Worm (Caenorhabditis elegans): ENCODE measurements around the gene K04H4.5.
A peak's percentile ranks its signal among the peaks of the same experiment; 100 is the strongest.

K04H4.5 gene

DNA sequence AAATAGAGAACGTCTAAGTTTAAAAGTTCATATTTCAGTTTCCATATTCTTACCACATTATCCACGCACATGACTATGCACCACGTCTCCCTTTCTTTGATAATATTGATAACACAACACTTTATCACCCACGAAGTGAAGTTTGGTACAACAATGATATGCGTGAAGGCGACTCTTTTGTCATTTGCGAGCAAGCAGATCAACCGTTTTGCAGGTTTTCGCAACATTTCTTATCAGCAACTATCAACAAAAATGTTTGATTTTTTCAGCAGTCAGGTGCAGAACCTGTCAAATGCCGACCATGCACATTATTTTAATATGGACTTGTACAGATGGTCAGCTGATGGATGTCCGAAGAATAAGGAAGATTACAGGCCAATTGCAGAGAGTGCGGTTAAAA, 32.6 kb upstream of the K04H4.5 start (continued):
- TF ChIP-seq zip-11 (GFP tag; IDR thresholded peaks at IDR 0.05) (no peak), snpc-4 (tag; optimal IDR thresholded peaks at IDR 0.05) (no peak), nhr-102 (tag; optimal IDR thresholded peaks at IDR 0.05) (peak; percentile 2), mxl-3 (GFP tag; optimal IDR thresholded peaks at IDR 0.05) (peak; percentile 63), lin-1 (GFP tag; IDR thresholded peaks at IDR 0.05) (peak; percentile 74), nhr-41 (GFP tag; IDR thresholded peaks at IDR 0.05) (peak; percentile 46; the same call in 1 of the 2 replicates), dmd-8 (GFP tag; IDR thresholded peaks at IDR 0.05) (no peak), saeg-2 (GFP tag; IDR thresholded peaks at IDR 0.05) (peak; percentile 90), mdl-1 (tag; optimal IDR thresholded peaks at IDR 0.05) (peak in 1 of 2 experiments; percentile 63), unc-62 (GFP tag; optimal IDR thresholded peaks at IDR 0.05 in 1 of 2) (peak; percentile 8 to 69), unc-62 (tag; optimal IDR thresholded peaks at IDR 0.05) (no peak), tra-1 (GFP tag; IDR thresholded peaks at IDR 0.05) (peak; percentile 75), hlh-11 (tag; optimal IDR thresholded peaks at IDR 0.05) (peak; percentile 92), php-3 (GFP tag; IDR thresholded peaks at IDR 0.05) (peak; percentile 75), daf-16 (GFP tag; optimal IDR thresholded peaks at IDR 0.05) (peak in 1 of 2 experiments; percentile 48), daf-16 (tag; optimal IDR thresholded peaks at IDR 0.05) (peak; percentile 69), nhr-77 (tag; optimal IDR thresholded peaks at IDR 0.05) (peak; percentile 72)

DNA sequence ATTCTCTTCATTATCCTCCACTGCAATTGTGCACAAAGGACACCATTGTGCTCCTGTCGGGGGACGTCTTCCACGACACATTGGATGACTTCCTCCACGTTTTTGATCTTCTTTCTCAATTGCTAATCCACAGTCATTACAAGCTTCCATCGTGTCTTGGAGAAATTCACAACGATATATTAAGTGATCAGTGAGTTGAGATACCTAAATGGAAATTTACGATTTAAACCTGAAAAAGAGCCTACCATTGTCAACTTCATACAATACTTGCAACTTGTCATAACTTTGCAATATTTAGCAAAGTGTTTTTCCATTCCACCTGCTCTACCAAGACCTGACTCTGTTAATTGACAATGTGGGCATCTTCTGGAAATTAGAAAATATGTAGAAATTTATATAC, 31.2 kb upstream of the K04H4.5 start:
- no peak for TF ChIP-seq dmd-6 (GFP tag; IDR thresholded peaks at IDR 0.05)
- TF ChIP-seq aha-1 (tag), result peak; percentile 93

DNA sequence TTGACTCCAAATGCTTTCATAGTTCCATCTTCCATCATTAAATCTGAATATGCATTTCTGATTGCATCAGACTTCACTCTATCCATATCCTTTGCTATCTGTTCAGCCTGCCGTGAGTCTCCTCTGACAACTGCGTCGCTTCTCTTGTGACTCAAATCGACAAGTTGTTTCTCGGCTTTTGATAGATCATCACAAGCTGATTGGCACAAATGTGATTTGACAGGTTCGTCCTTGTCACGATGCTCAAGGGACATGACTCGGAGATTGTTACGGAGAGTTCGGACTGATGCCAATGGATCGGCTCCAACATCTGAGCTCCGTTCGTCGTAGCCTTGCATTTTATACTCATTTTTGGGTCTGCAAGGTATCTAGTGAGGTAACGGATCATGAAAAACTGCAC, 30.4 kb upstream of the K04H4.5 start:
- peak; percentile 16 for TF ChIP-seq hlh-11 (tag; optimal IDR thresholded peaks at IDR 0.05)
- no peak for TF ChIP-seq nhr-102 (tag; optimal IDR thresholded peaks at IDR 0.05)
- TF ChIP-seq spr-1 (tag; optimal IDR thresholded peaks at IDR 0.05), result no peak
- TF ChIP-seq F10B5.3 (tag; optimal IDR thresholded peaks at IDR 0.05), result no peak
- peak; percentile 28 for TF ChIP-seq hlh-30 (tag; optimal IDR thresholded peaks at IDR 0.05; ENCODE audit: insufficient read depth)
- TF ChIP-seq sdz-12 (GFP tag; optimal IDR thresholded peaks at IDR 0.05), result no peak
- no peak for TF ChIP-seq hmg-1.1 (GFP tag; IDR thresholded peaks at IDR 0.05)
- TF ChIP-seq attf-4 (tag; optimal IDR thresholded peaks at IDR 0.05), result no peak
- TF ChIP-seq egl-43 (GFP tag; IDR thresholded peaks at IDR 0.05), result no peak
- TF ChIP-seq dmd-8 (GFP tag; IDR thresholded peaks at IDR 0.05), result no peak
- no peak for TF ChIP-seq arid-1 (GFP tag; conservative IDR thresholded peaks at IDR 0.05)
- TF ChIP-seq nhr-42 (GFP tag; IDR thresholded peaks at IDR 0.05), result no peak
- no peak for TF ChIP-seq T20F7.1 (GFP tag; optimal IDR thresholded peaks at IDR 0.05)
- TF ChIP-seq jun-1 (tag; optimal IDR thresholded peaks at IDR 0.05), result no peak
- no peak for TF ChIP-seq lin-1 (GFP tag; IDR thresholded peaks at IDR 0.05)
- peak; percentile 51 for TF ChIP-seq nhr-11 (tag; optimal IDR thresholded peaks at IDR 0.05)
- no peak for TF ChIP-seq F37D6.2 (tag; optimal IDR thresholded peaks at IDR 0.05)
- no peak for TF ChIP-seq skn-1 (tag; optimal IDR thresholded peaks at IDR 0.05)
- peak in 1 of 2 experiments; percentile 3 for TF ChIP-seq unc-62 (GFP tag; optimal IDR thresholded peaks at IDR 0.05 in 1 of 2)
- no peak for TF ChIP-seq unc-62 (tag; optimal IDR thresholded peaks at IDR 0.05)

ce11 chrIII:9329266-9329665, 29.9 kb upstream of the K04H4.5 start, which contains the start of gene C40H1.3:
TSS of gene C40H1.3 (minus strand) at chrIII:9329366.
- TF ChIP-seq ztf-11 (tag; optimal IDR thresholded peaks at IDR 0.05) (no peak), nhr-102 (tag; optimal IDR thresholded peaks at IDR 0.05) (no peak), nhr-237 (tag; optimal IDR thresholded peaks at IDR 0.05) (no peak), daf-16 (GFP tag; optimal IDR thresholded peaks at IDR 0.05) (no peak), daf-16 (tag; optimal IDR thresholded peaks at IDR 0.05) (no peak), egl-27 (tag; optimal IDR thresholded peaks at IDR 0.05) (no peak), dmd-8 (GFP tag; IDR thresholded peaks at IDR 0.05) (no peak), rbr-2 (tag; optimal IDR thresholded peaks at IDR 0.05) (no peak)

Data from whole organism, L4 larva.